Worm (Caenorhabditis elegans) whole organism, L1 larva: ENCODE measurements around the gene K02D10.1.

Source experiments
- C04F5.9 ChIP-seq: sonication (generic microtip); optimal IDR thresholded peaks from 2 replicates; lab custom pipeline; 2016; ENCODE audit warnings: missing genetic modification characterization, missing compliant biosample characterization
- F16B12.6 ChIP-seq: fragments of 150-350 bp; optimal IDR thresholded peaks from 2 replicates; lab custom pipeline; 2014; ENCODE audit warnings: missing biosample characterization, missing genetic modification characterization
- Y116A8C.19 ChIP-seq: sonication (generic microtip); optimal IDR thresholded peaks from 2 replicates; lab custom pipeline; 2016; ENCODE audit warnings: missing compliant biosample characterization, missing genetic modification characterization, borderline replicate concordance
- aha-1 ChIP-seq: fragments of 150-350 bp; optimal IDR thresholded peaks from 2 replicates; lab custom pipeline; 2014; ENCODE audit warnings: missing biosample characterization, missing genetic modification characterization
- alr-1 ChIP-seq: fragments of 200-800 bp; sonication (Bioruptor generic); optimal IDR thresholded peaks from 2 replicates; lab custom pipeline; 2018; ENCODE audit warnings: borderline replicate concordance, mild to moderate bottlenecking, missing genetic modification characterization, missing compliant biosample characterization
- ama-1 ChIP-seq: fragments of 150-350 bp; optimal IDR thresholded peaks from 2 replicates; lab custom pipeline; 2014
- ceh-8 ChIP-seq: fragments of 200-800 bp; sonication (Bioruptor generic); optimal IDR thresholded peaks from 2 replicates; lab custom pipeline; 2018; ENCODE audit warnings: mild to moderate bottlenecking, missing genetic modification characterization, moderate library complexity, missing compliant biosample characterization
- ceh-82 ChIP-seq, 3 experiments: fragments of 150-350 bp in 1 of 3; sonication (generic microtip) in 2 of 3; optimal IDR thresholded peaks; 2 replicates each; lab custom pipeline; 2014 to 2017; ENCODE audit warnings: missing biosample characterization in 3 of 3, missing genetic modification characterization in 3 of 3
- ceh-88 ChIP-seq: fragments of 200-800 bp; sonication (Bioruptor generic); IDR thresholded peaks from 2 replicates; pipeline ENCODE4 v1.3.6; 2022; ENCODE audit warnings: missing genetic modification characterization, missing compliant biosample characterization
- ceh-90 ChIP-seq: sonication (generic microtip); optimal IDR thresholded peaks from 2 replicates; lab custom pipeline; 2016; ENCODE audit warnings: missing genetic modification characterization, missing compliant biosample characterization
- ces-1 ChIP-seq: fragments of 150-350 bp; optimal IDR thresholded peaks from 2 replicates; lab custom pipeline; 2014; ENCODE audit warnings: missing biosample characterization, missing genetic modification reagents, missing genetic modification characterization
- dsc-1 ChIP-seq: sonication (generic microtip); optimal IDR thresholded peaks from 2 replicates; lab custom pipeline; 2016; ENCODE audit warnings: mild to moderate bottlenecking, missing genetic modification characterization, missing compliant biosample characterization
- efl-1 ChIP-seq, 4 experiments: fragments of 150-350 bp; optimal IDR thresholded peaks in 3 of 4; peaks in 1 of 4; 1 replicate in 1 of 4; 2 replicates in 3 of 4; lab custom pipeline; 2014; ENCODE audit warnings: missing biosample characterization in 2 of 4, missing genetic modification characterization in 2 of 4, missing genetic modification reagents in 2 of 4
- elt-3 ChIP-seq, 6 experiments: fragments of 150-350 bp in 1 of 6; sonication (generic microtip); optimal IDR thresholded peaks; 2 replicates each; lab custom pipeline; 2017 to 2018; ENCODE audit warnings: missing biosample characterization in 6 of 6, missing genetic modification characterization in 6 of 6, inconsistent platforms in 1 of 6
- ets-5 ChIP-seq: fragments of 200-800 bp; sonication (Bioruptor generic); IDR thresholded peaks from 2 replicates; pipeline ENCODE4 v1.3.6; 2022; ENCODE audit warnings: missing genetic modification characterization, missing compliant biosample characterization
- fkh-10 ChIP-seq: sonication (generic microtip); optimal IDR thresholded peaks from 2 replicates; lab custom pipeline; 2017; ENCODE audit warnings: missing biosample characterization, missing genetic modification reagents, missing genetic modification characterization
- fkh-4 ChIP-seq: sonication (generic microtip); optimal IDR thresholded peaks from 2 replicates; lab custom pipeline; 2016; ENCODE audit warnings: missing compliant biosample characterization, missing genetic modification characterization, borderline replicate concordance
- fkh-8 ChIP-seq: sonication (generic microtip); optimal IDR thresholded peaks from 2 replicates; lab custom pipeline; 2016; ENCODE audit warnings: mild to moderate bottlenecking, missing genetic modification characterization, missing compliant biosample characterization
- fos-1 ChIP-seq: fragments of 150-350 bp; optimal IDR thresholded peaks from 2 replicates; lab custom pipeline; 2014; ENCODE audit warnings: missing biosample characterization, missing genetic modification characterization
- grh-1 ChIP-seq: fragments of 200-800 bp; sonication (Bioruptor generic); IDR thresholded peaks from 2 replicates; pipeline ENCODE4 v1.3.6; 2022; ENCODE audit warnings: missing genetic modification reagents, missing genetic modification characterization, missing compliant biosample characterization
- hlh-17 ChIP-seq: fragments of 200-800 bp; sonication (Bioruptor generic); optimal IDR thresholded peaks from 2 replicates; lab custom pipeline; 2018; ENCODE audit warnings: missing genetic modification characterization, mild to moderate bottlenecking, missing compliant biosample characterization, moderate library complexity, borderline replicate concordance
- jun-1 ChIP-seq: fragments of 150-350 bp; optimal IDR thresholded peaks from 2 replicates; lab custom pipeline; 2014; ENCODE audit warnings: missing biosample characterization, missing genetic modification reagents, missing genetic modification characterization
- lin-13 ChIP-seq: fragments of 150-350 bp; optimal IDR thresholded peaks from 2 replicates; lab custom pipeline; 2014; ENCODE audit warnings: missing biosample characterization, missing genetic modification reagents, missing genetic modification characterization
- lin-14 ChIP-seq: fragments of 200-800 bp; sonication (Bioruptor generic); optimal IDR thresholded peaks from 2 replicates; lab custom pipeline; 2018; ENCODE audit warnings: mild to moderate bottlenecking, missing genetic modification characterization, moderate library complexity, missing compliant biosample characterization
- lin-39 ChIP-seq: fragments of 150-350 bp; optimal IDR thresholded peaks from 2 replicates; lab custom pipeline; 2014; ENCODE audit warnings: missing biosample characterization, missing genetic modification reagents, missing genetic modification characterization
- lir-3 ChIP-seq: sonication (generic microtip); optimal IDR thresholded peaks from 2 replicates; lab custom pipeline; 2016; ENCODE audit warnings: mild to moderate bottlenecking, missing genetic modification characterization, moderate library complexity, missing compliant biosample characterization; ENCODE audit not compliant: poor library complexity
- lsy-2 ChIP-seq, 2 experiments: fragments of 150-350 bp; optimal IDR thresholded peaks; 2 replicates each; lab custom pipeline; 2014; ENCODE audit warnings: missing biosample characterization in 2 of 2, missing genetic modification characterization in 2 of 2
- nhr-11 ChIP-seq: fragments of 150-350 bp; optimal IDR thresholded peaks from 2 replicates; lab custom pipeline; 2014; ENCODE audit warnings: missing biosample characterization, missing genetic modification characterization
- nhr-19 ChIP-seq: fragments of 200-800 bp; sonication (Bioruptor generic); conservative IDR thresholded peaks from 2 replicates; pipeline ENCODE4 v1.3.6; 2022; ENCODE audit warnings: missing genetic modification characterization, missing compliant biosample characterization
- nhr-237 ChIP-seq: fragments of 150-350 bp; optimal IDR thresholded peaks from 2 replicates; lab custom pipeline; 2014; ENCODE audit warnings: missing biosample characterization, missing genetic modification characterization
- nhr-47 ChIP-seq: sonication (generic microtip); optimal IDR thresholded peaks from 2 replicates; lab custom pipeline; 2016; ENCODE audit warnings: mild to moderate bottlenecking, missing genetic modification characterization, moderate library complexity, missing compliant biosample characterization
- nhr-71 ChIP-seq: sonication (generic microtip); optimal IDR thresholded peaks from 2 replicates; lab custom pipeline; 2016; ENCODE audit warnings: mild to moderate bottlenecking, missing genetic modification characterization, moderate library complexity, missing compliant biosample characterization
- nhr-77 ChIP-seq: fragments of 150-350 bp; optimal IDR thresholded peaks from 2 replicates; lab custom pipeline; 2014; ENCODE audit warnings: missing biosample characterization, missing genetic modification characterization
- nhr-84 ChIP-seq: sonication (generic microtip); optimal IDR thresholded peaks from 2 replicates; lab custom pipeline; 2017; ENCODE audit warnings: missing biosample characterization, missing genetic modification characterization
- nhr-85 ChIP-seq: sonication (generic microtip); peaks from one replicate; lab custom pipeline; 2016; ENCODE audit warnings: missing genetic modification characterization, inconsistent platforms, missing compliant biosample characterization
- pqm-1 ChIP-seq: sonication (generic microtip); optimal IDR thresholded peaks from 3 replicates; lab custom pipeline; 2017; ENCODE audit warnings: missing biosample characterization, missing genetic modification characterization
- skn-1 ChIP-seq: fragments of 150-350 bp; optimal IDR thresholded peaks from 2 replicates; lab custom pipeline; 2014; ENCODE audit warnings: missing biosample characterization, missing genetic modification characterization
- snpc-4 ChIP-seq: fragments of 150-350 bp; optimal IDR thresholded peaks from 2 replicates; lab custom pipeline; 2014; ENCODE audit warnings: missing biosample characterization, missing genetic modification characterization
- snu-23 ChIP-seq: sonication (generic microtip); optimal IDR thresholded peaks from 2 replicates; lab custom pipeline; 2016; ENCODE audit warnings: missing genetic modification characterization, missing compliant biosample characterization
- sox-4 ChIP-seq: sonication (generic microtip); optimal IDR thresholded peaks from 2 replicates; lab custom pipeline; 2016; ENCODE audit warnings: missing genetic modification characterization, missing compliant biosample characterization
- sptf-1 ChIP-seq: fragments of 150-350 bp; optimal IDR thresholded peaks from 2 replicates; lab custom pipeline; 2014; ENCODE audit warnings: missing biosample characterization, missing genetic modification characterization
- sup-37 ChIP-seq: fragments of 200-800 bp; sonication (Bioruptor generic); optimal IDR thresholded peaks from 2 replicates; lab custom pipeline; 2018; ENCODE audit warnings: mild to moderate bottlenecking, missing genetic modification characterization, missing compliant biosample characterization
- swsn-7 ChIP-seq: sonication (generic microtip); optimal IDR thresholded peaks from 2 replicates; lab custom pipeline; 2016; ENCODE audit warnings: missing genetic modification characterization, missing compliant biosample characterization
- unc-130 ChIP-seq: fragments of 150-350 bp; optimal IDR thresholded peaks from 2 replicates; lab custom pipeline; 2017; ENCODE audit warnings: missing biosample characterization, missing genetic modification characterization, inconsistent platforms
- unc-30 ChIP-seq: sonication (generic microtip); optimal IDR thresholded peaks from 2 replicates; lab custom pipeline; 2017; ENCODE audit warnings: missing biosample characterization, missing genetic modification characterization
- unc-62 ChIP-seq: fragments of 150-350 bp; optimal IDR thresholded peaks from 2 replicates; lab custom pipeline; 2014; ENCODE audit warnings: missing biosample characterization, missing genetic modification reagents, missing genetic modification characterization
- unc-86 ChIP-seq: sonication (generic microtip); optimal IDR thresholded peaks from 2 replicates; lab custom pipeline; 2016; ENCODE audit warnings: missing genetic modification characterization, missing compliant biosample characterization
- unc-98 ChIP-seq: fragments of 200-800 bp; sonication (Bioruptor generic); IDR thresholded peaks from 2 replicates; pipeline ENCODE4 v1.3.6; 2022; ENCODE audit warnings: missing genetic modification characterization, missing compliant biosample characterization
- zag-1 ChIP-seq: fragments of 150-350 bp; optimal IDR thresholded peaks from 2 replicates; lab custom pipeline; 2014; ENCODE audit warnings: missing biosample characterization, missing genetic modification characterization
- ztf-11 ChIP-seq, 2 experiments: sonication (generic microtip); optimal IDR thresholded peaks; 2 replicates each; lab custom pipeline; 2016 to 2017; ENCODE audit warnings: missing genetic modification characterization in 2 of 2, missing biosample characterization in 1 of 2, missing compliant biosample characterization in 1 of 2

K02D10.1 gene

ce11 chrIII:8801864-8802818, 32.8 kb downstream of the K02D10.1 start:
- TF ChIP-seq lir-3 (tag; lab: Kevin White, UChicago): peak; percentile 81
- peak; percentile 87 for TF ChIP-seq sup-37 (GFP tag; lab: Kevin White, UChicago)
- TF ChIP-seq ceh-88 (GFP tag; lab: Robert Waterston, UW): peak; percentile 90
- TF ChIP-seq ztf-11 (tag; optimal IDR thresholded peaks at IDR 0.05; lab: Kevin White, UChicago): peak in 1 of 2 experiments; percentile 83
- peak; percentile 91 for TF ChIP-seq skn-1
- peak; percentile 99 for TF ChIP-seq nhr-71 (tag; lab: Kevin White, UChicago)
- TF ChIP-seq ceh-8 (GFP tag; lab: Kevin White, UChicago): no peak
- peak; percentile 95 for TF ChIP-seq fos-1 (tag; lab: Kevin White, UChicago)
- peak; percentile 100 for TF ChIP-seq nhr-85 (tag; lab: Kevin White, UChicago)
- TF ChIP-seq ceh-82 (tag; optimal IDR thresholded peaks at IDR 0.05; lab: Kevin White, UChicago): peak; percentile 69 to 96 (median 96)
- TF ChIP-seq aha-1 (tag; lab: Kevin White, UChicago): peak; percentile 92
- peak; percentile 95 for TF ChIP-seq lin-13 (GFP tag; lab: Kevin White, UChicago)
- no peak for TF ChIP-seq ces-1
- TF ChIP-seq snpc-4: peak; percentile 78
- peak; percentile 97 for TF ChIP-seq jun-1 (tag; lab: Kevin White, UChicago)
- TF ChIP-seq nhr-11 (tag; lab: Kevin White, UChicago): peak; percentile 95
- peak; percentile 92 for TF ChIP-seq nhr-19 (GFP tag; lab: Robert Waterston, UW)
- peak; percentile 22 for TF ChIP-seq unc-62
- TF ChIP-seq sptf-1 (tag; lab: Kevin White, UChicago): no peak
- peak; percentile 96 for TF ChIP-seq snu-23 (GFP tag; lab: Kevin White, UChicago)
- no peak for TF ChIP-seq hlh-17 (GFP tag; lab: Kevin White, UChicago)
- TF ChIP-seq fkh-8 (tag; lab: Kevin White, UChicago): peak; percentile 96
- TF ChIP-seq nhr-237 (tag; lab: Kevin White, UChicago): peak; percentile 81
- no peak for TF ChIP-seq ets-5 (GFP tag; lab: Robert Waterston, UW)
- TF ChIP-seq unc-130 (tag; lab: Kevin White, UChicago): peak; percentile 77
- peak; percentile 90 to 97 for TF ChIP-seq efl-1 (optimal IDR thresholded peaks at IDR 0.05; lab: Kevin White, UChicago)
- peak; percentile 70 to 97 for TF ChIP-seq efl-1 (GFP tag; optimal IDR thresholded peaks at IDR 0.05 in 1 of 2; lab: Kevin White, UChicago)
- peak; percentile 96 for TF ChIP-seq dsc-1 (tag; lab: Kevin White, UChicago)
- TF ChIP-seq sox-4: peak; percentile 56
- TF ChIP-seq nhr-47 (tag; lab: Kevin White, UChicago): peak; percentile 95
- TF ChIP-seq ama-1 (lab: Kevin White, UChicago): peak; percentile 88
- peak; percentile 93 to 96 for TF ChIP-seq lsy-2 (tag; optimal IDR thresholded peaks at IDR 0.05; lab: Kevin White, UChicago)
- peak; percentile 94 for TF ChIP-seq unc-86 (tag; lab: Kevin White, UChicago)
- TF ChIP-seq fkh-10 (GFP tag; lab: Kevin White, UChicago): peak; percentile 93
- peak; percentile 53; the same call in 1 of the 2 replicates for TF ChIP-seq unc-98 (GFP tag; lab: Robert Waterston, UW)
- TF ChIP-seq C04F5.9 (tag; lab: Kevin White, UChicago): peak; percentile 65
- peak; percentile 92 for TF ChIP-seq lin-39 (tag; lab: Kevin White, UChicago)
- TF ChIP-seq grh-1 (GFP tag; lab: Robert Waterston, UW): peak; percentile 82
- peak; percentile 98 for TF ChIP-seq zag-1 (tag; lab: Kevin White, UChicago)
- peak; percentile 99 for TF ChIP-seq lin-14 (GFP tag; lab: Kevin White, UChicago)
- TF ChIP-seq F16B12.6: peak; percentile 40
- TF ChIP-seq Y116A8C.19 (tag; lab: Kevin White, UChicago): no peak
- TF ChIP-seq swsn-7: peak; percentile 96
- TF ChIP-seq elt-3 (tag; optimal IDR thresholded peaks at IDR 0.05; lab: Kevin White, UChicago): peak in 4 of 6 experiments; percentile 36 to 91 (median 60)
- no peak for TF ChIP-seq ceh-90 (tag; lab: Kevin White, UChicago)
- peak; percentile 80 for TF ChIP-seq fkh-4 (tag; lab: Kevin White, UChicago)
- TF ChIP-seq alr-1: no peak
- TF ChIP-seq nhr-77 (tag; lab: Kevin White, UChicago): peak; percentile 96
- TF ChIP-seq unc-30: no peak
- TF ChIP-seq pqm-1 (tag; lab: Kevin White, UChicago): peak; percentile 24
- no peak for TF ChIP-seq nhr-84
